Fruit fly (Drosophila melanogaster): ENCODE measurements around the gene CG5194.
A peak's percentile ranks its signal among the peaks of the same experiment; 100 is the strongest.

The CG5194 gene

dm6 chr3L:8974478-8975477, 34.9 kb downstream of the CG5194 start, which contains the start of the genes pix and Srp68 (continued):
- 0 out of 2 replicates have a peak, but pooled peaks have one; percentile 29 for TF ChIP-seq CG32532 (GFP tag; IDR thresholded peaks at IDR 0.05)
- peak; percentile 92 for TF ChIP-seq Dll (GFP tag; IDR thresholded peaks at IDR 0.05; ENCODE audit: partially characterized antibody)
- peak; percentile 61 for TF ChIP-seq Hsf (GFP tag; optimal IDR thresholded peaks at IDR 0.05)
- TF ChIP-seq shn (GFP tag; optimal IDR thresholded peaks at IDR 0.05) = peak; percentile 16
- TF ChIP-seq Oli (tag; optimal IDR thresholded peaks at IDR 0.05) = no peak
- no peak for TF ChIP-seq sima (GFP tag; optimal IDR thresholded peaks at IDR 0.05)
- peak; percentile 34 for TF ChIP-seq B-H2 (GFP tag; optimal IDR thresholded peaks at IDR 0.05)
- TF ChIP-seq fd102C (GFP tag; optimal IDR thresholded peaks at IDR 0.05) = no peak
- no peak for TF ChIP-seq ato (GFP tag; IDR thresholded peaks at IDR 0.05; ENCODE audit: partially characterized antibody)
- peak; percentile 59; the same call in 1 of the 2 replicates for TF ChIP-seq Xrp1 (GFP tag; IDR thresholded peaks at IDR 0.05)
- TF ChIP-seq salm (tag; optimal IDR thresholded peaks at IDR 0.05) = no peak
- TF ChIP-seq lilli (GFP tag; optimal IDR thresholded peaks at IDR 0.05) = peak; percentile 75
- no peak for TF ChIP-seq CG4730 (GFP tag; IDR thresholded peaks at IDR 0.05)
- TF ChIP-seq CG4360 (GFP tag; IDR thresholded peaks at IDR 0.05) = no peak
- no peak for TF ChIP-seq bbx (GFP tag; IDR thresholded peaks at IDR 0.05; ENCODE audit: partially characterized antibody)
- peak; percentile 38; the same call in 1 of the 2 replicates for TF ChIP-seq ranshi (GFP tag; IDR thresholded peaks at IDR 0.05)
- no peak for TF ChIP-seq CG10565 (GFP tag; optimal IDR thresholded peaks at IDR 0.05)
- no peak for TF ChIP-seq CG6254 (GFP tag; optimal IDR thresholded peaks at IDR 0.05)
- no peak for TF ChIP-seq B-H1 (GFP tag; IDR thresholded peaks at IDR 0.05)
- TF ChIP-seq CG2678 (tag; optimal IDR thresholded peaks at IDR 0.05) = no peak
- peak; percentile 81 for TF ChIP-seq CG10543 (GFP tag; optimal IDR thresholded peaks at IDR 0.05)
- TF ChIP-seq Bteb2 (GFP tag; optimal IDR thresholded peaks at IDR 0.05) = peak; percentile 40
- no peak for TF ChIP-seq CG42726 (GFP tag; IDR thresholded peaks at IDR 0.05; ENCODE audit: partially characterized antibody)
- TF ChIP-seq Sox100B (GFP tag; optimal IDR thresholded peaks at IDR 0.05) = no peak
- no peak for TF ChIP-seq CG13894 (tag; optimal IDR thresholded peaks at IDR 0.05)
- TF ChIP-seq sens (GFP tag) = peak; percentile 91
- peak; percentile 63 for TF ChIP-seq nerfin-1 (tag; optimal IDR thresholded peaks at IDR 0.05)
- TF ChIP-seq Ada2b (GFP tag; IDR thresholded peaks at IDR 0.05) = no peak
- no peak for TF ChIP-seq danr (GFP tag; IDR thresholded peaks at IDR 0.05)
- no peak for TF ChIP-seq CG17328 (GFP tag; IDR thresholded peaks at IDR 0.05)
- peak; percentile 78 for TF ChIP-seq unc-4 (GFP tag; IDR thresholded peaks at IDR 0.05; ENCODE audit: partially characterized antibody)
- peak; percentile 10 for TF ChIP-seq CG16863 (GFP tag; optimal IDR thresholded peaks at IDR 0.05)
- no peak; the same call in 2 of the 3 replicates for TF ChIP-seq Aef1 (GFP tag; IDR thresholded peaks at IDR 0.05)
- peak; percentile 97 for TF ChIP-seq BEAF-32 (GFP tag; optimal IDR thresholded peaks at IDR 0.05)
- TF ChIP-seq CG1024 (GFP tag; IDR thresholded peaks at IDR 0.05) = no peak
- TF ChIP-seq nom (GFP tag; optimal IDR thresholded peaks at IDR 0.05) = peak; percentile 15
- peak; percentile 24 for TF ChIP-seq ems (GFP tag; optimal IDR thresholded peaks at IDR 0.05)
- peak; percentile 31 for TF ChIP-seq NC2β (GFP tag; optimal IDR thresholded peaks at IDR 0.05)
- peak; percentile 44 for TF ChIP-seq Usf (GFP tag; optimal IDR thresholded peaks at IDR 0.05)
- TF ChIP-seq hb (GFP tag; IDR thresholded peaks at IDR 0.05; ENCODE audit: partially characterized antibody) = peak; percentile 65
- TF ChIP-seq Sox102F (GFP tag; optimal IDR thresholded peaks at IDR 0.05) = no peak
- TF ChIP-seq CG10321 (GFP tag; IDR thresholded peaks at IDR 0.05) = no peak
- no peak for TF ChIP-seq gsb-n (tag; optimal IDR thresholded peaks at IDR 0.05)
- TF ChIP-seq CG6791 (GFP tag; IDR thresholded peaks at IDR 0.05; ENCODE audit: partially characterized antibody) = 0 out of 3 replicates have a peak, but pooled peaks have one; percentile 33
- TF ChIP-seq nau (GFP tag; optimal IDR thresholded peaks at IDR 0.05) = no peak
- peak; percentile 78; the same call in 1 of the 2 replicates for TF ChIP-seq hbn (GFP tag; IDR thresholded peaks at IDR 0.05; ENCODE audit: partially characterized antibody)
- peak; percentile 31 for TF ChIP-seq CG3407 (GFP tag; optimal IDR thresholded peaks at IDR 0.05)

All from whole organism, embryonic.